Fruit fly (Drosophila melanogaster) whole organism, wandering third instar larva: ENCODE results near the gene CrebA.

ENCODE experiments used
- Abd-B ChIP-seq: fragments of >200 bp; optimal IDR thresholded peaks from 2 replicates; lab custom pipeline; 2017; ENCODE audit warnings: missing biosample characterization, missing genetic modification characterization
- CG32264 ChIP-seq: fragments of 200-800 bp; sonication (Bioruptor generic); optimal IDR thresholded peaks from 2 replicates; lab custom pipeline; 2016; ENCODE audit warnings: missing biosample characterization, missing genetic modification characterization
- OdsH ChIP-seq: fragments of 200-800 bp; sonication (Bioruptor generic); optimal IDR thresholded peaks from 2 replicates; lab custom pipeline; 2016; ENCODE audit warnings: missing biosample characterization, mild to moderate bottlenecking, missing genetic modification characterization
- Sp1 ChIP-seq: fragments of 200-800 bp; sonication (Bioruptor generic); optimal IDR thresholded peaks from 3 replicates; lab custom pipeline; 2019; ENCODE audit warnings: missing biosample characterization, mild to moderate bottlenecking, missing genetic modification characterization, moderate library complexity
- Vsx2 ChIP-seq: fragments of 200-300, 225-300 bp; sonication (Bioruptor generic); optimal IDR thresholded peaks from 2 replicates; lab custom pipeline; 2018; ENCODE audit warnings: missing biosample characterization, missing genetic modification characterization; ENCODE audit not compliant: partially characterized antibody
- br ChIP-seq: fragments of 200-800 bp; sonication (Bioruptor generic); optimal IDR thresholded peaks from 2 replicates; lab custom pipeline; 2016; ENCODE audit warnings: missing biosample characterization, missing genetic modification characterization
- dmrt93B ChIP-seq: fragments of 200-800 bp; sonication (Bioruptor generic); optimal IDR thresholded peaks from 2 replicates; lab custom pipeline; 2018; ENCODE audit warnings: missing biosample characterization, mild to moderate bottlenecking, missing genetic modification characterization
- pan ChIP-seq: fragments of >200 bp; optimal IDR thresholded peaks from 2 replicates; lab custom pipeline; 2017
- woc ChIP-seq: sonication (Bioruptor generic); optimal IDR thresholded peaks from 2 replicates; lab custom pipeline; 2016; ENCODE audit warnings: missing biosample characterization, mild to moderate bottlenecking, missing genetic modification characterization

DNA sequence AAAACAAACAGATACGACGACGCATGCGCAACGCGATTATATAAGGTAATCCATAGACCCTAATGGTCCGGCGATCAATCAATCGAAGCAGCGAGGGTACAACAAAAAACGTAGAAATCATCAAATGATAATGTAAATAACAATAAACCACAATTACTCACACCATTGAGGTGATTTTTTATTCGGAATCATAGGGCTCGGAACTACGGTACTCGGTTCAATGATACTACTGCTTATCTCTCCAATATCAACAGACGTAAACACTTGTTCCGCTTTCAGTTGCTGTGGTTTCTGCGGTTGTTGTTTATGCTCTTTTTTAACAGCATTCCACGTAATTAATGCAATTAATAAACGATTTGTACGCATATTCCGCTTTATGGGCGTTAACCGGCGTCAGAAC, 62.8 kb downstream of the CrebA start:
- no peak for TF ChIP-seq Sp1 (GFP tag; lab: Kevin White, UChicago)
- TF ChIP-seq dmrt93B (GFP tag; lab: Kevin White, UChicago) = no peak
- TF ChIP-seq woc (GFP tag; lab: Kevin White, UChicago) = no peak
- TF ChIP-seq pan (lab: Kevin White, UChicago) = no peak
- TF ChIP-seq OdsH (GFP tag; lab: Kevin White, UChicago) = no peak
- no peak for TF ChIP-seq CG32264 (GFP tag; lab: Kevin White, UChicago)
- TF ChIP-seq Vsx2 (GFP tag; lab: Kevin White, UChicago) = no peak
- TF ChIP-seq Abd-B (GFP tag; lab: Kevin White, UChicago) = no peak
- TF ChIP-seq br = no peak
